Fruit fly (Drosophila melanogaster) whole organism, embryonic: ENCODE data around the gene Atx2.

Experiments used
- Atf6 ChIP-seq: fragments of 200-800 bp; sonication (Bioruptor generic); IDR thresholded peaks from 2 replicates; pipeline ENCODE4 v1.3.6; 2022; ENCODE audit warnings: missing biosample characterization, missing genetic modification characterization
- BEAF-32 ChIP-seq: fragments of 200-800 bp; sonication (Bioruptor generic); optimal IDR thresholded peaks from 3 replicates; lab custom pipeline; 2017; ENCODE audit warnings: missing biosample characterization, missing genetic modification characterization, mild to moderate bottlenecking, moderate library complexity, missing genetic modification reagents
- CG10274 ChIP-seq: fragments of 200-800 bp; sonication (Bioruptor generic); optimal IDR thresholded peaks from 3 replicates; lab custom pipeline; 2017; ENCODE audit warnings: missing biosample characterization, mild to moderate bottlenecking, missing genetic modification characterization
- CG11456 ChIP-seq: fragments of 200-800 bp; sonication (Bioruptor generic); IDR thresholded peaks from 3 replicates; pipeline ENCODE4 v1.3.6; 2022; ENCODE audit warnings: missing biosample characterization, missing genetic modification characterization
- CG12071 ChIP-seq: fragments of 200-800 bp; sonication (Bioruptor generic); optimal IDR thresholded peaks from 3 replicates; lab custom pipeline; 2018; ENCODE audit warnings: missing biosample characterization, mild to moderate bottlenecking, missing genetic modification characterization
- CG14050 ChIP-seq: fragments of 200-800 bp; sonication (Bioruptor generic); IDR thresholded peaks from 3 replicates; pipeline ENCODE4 v1.3.6; 2022; ENCODE audit warnings: missing biosample characterization, missing genetic modification characterization
- CG14667 ChIP-seq: fragments of 200-800 bp; sonication (Bioruptor generic); IDR thresholded peaks from 2 replicates; pipeline ENCODE4 v1.3.6; 2022; ENCODE audit warnings: missing biosample characterization, missing genetic modification characterization
- CG1603 ChIP-seq: fragments of 200-800 bp; sonication (Bioruptor generic); optimal IDR thresholded peaks from 2 replicates; lab custom pipeline; 2019; ENCODE audit warnings: missing biosample characterization, mild to moderate bottlenecking, missing genetic modification characterization, moderate library complexity
- CG17186 ChIP-seq: fragments of 200-800 bp; sonication (Bioruptor generic); optimal IDR thresholded peaks from 3 replicates; lab custom pipeline; 2017; ENCODE audit warnings: missing biosample characterization, missing genetic modification reagents, missing genetic modification characterization
- CG17612 ChIP-seq: fragments of 200-800 bp; sonication (Bioruptor generic); IDR thresholded peaks from 2 replicates; pipeline ENCODE4 v1.3.6; 2022; ENCODE audit warnings: missing biosample characterization, missing genetic modification characterization
- CG17802 ChIP-seq: fragments of 200-800 bp; sonication (Bioruptor generic); optimal IDR thresholded peaks from 2 replicates; lab custom pipeline; 2018; ENCODE audit warnings: missing biosample characterization, mild to moderate bottlenecking, missing genetic modification characterization, moderate library complexity
- CG18764 ChIP-seq: fragments of 200-800 bp; sonication (Bioruptor generic); optimal IDR thresholded peaks from 3 replicates; lab custom pipeline; 2016; ENCODE audit warnings: missing biosample characterization, missing genetic modification characterization
- CG2875 ChIP-seq: fragments of 200-800 bp; sonication (Bioruptor generic); optimal IDR thresholded peaks from 2 replicates; lab custom pipeline; 2017; ENCODE audit warnings: missing biosample characterization, mild to moderate bottlenecking, missing genetic modification characterization, missing genetic modification reagents
- CG31365 ChIP-seq: fragments of 200-800 bp; sonication (Bioruptor generic); optimal IDR thresholded peaks from 2 replicates; lab custom pipeline; 2018; ENCODE audit warnings: missing biosample characterization, mild to moderate bottlenecking, missing genetic modification characterization
- CG32767 ChIP-seq: fragments of 200-800 bp; sonication (Bioruptor generic); IDR thresholded peaks from 2 replicates; pipeline ENCODE4 v1.3.6; 2022; ENCODE audit warnings: missing biosample characterization, missing genetic modification characterization
- CG32772 ChIP-seq: fragments of 200-800 bp; sonication (Bioruptor generic); IDR thresholded peaks from 2 replicates; pipeline ENCODE4 v1.3.6; 2022; ENCODE audit warnings: missing biosample characterization, missing genetic modification characterization
- CG3281 ChIP-seq: fragments of 200-800 bp; sonication (Bioruptor generic); optimal IDR thresholded peaks from 3 replicates; lab custom pipeline; 2017; ENCODE audit warnings: missing biosample characterization, mild to moderate bottlenecking, missing genetic modification characterization
- CG3838 ChIP-seq: fragments of 200-800 bp; sonication (Bioruptor generic); optimal IDR thresholded peaks from 3 replicates; lab custom pipeline; 2016; ENCODE audit warnings: missing biosample characterization, missing genetic modification characterization
- CG4820 ChIP-seq: fragments of 200-800 bp; sonication (Bioruptor generic); optimal IDR thresholded peaks from 3 replicates; lab custom pipeline; 2016; ENCODE audit warnings: missing biosample characterization, missing genetic modification characterization
- CG5245 ChIP-seq: fragments of 200-800 bp; sonication (Bioruptor generic); optimal IDR thresholded peaks from 3 replicates; lab custom pipeline; 2016; ENCODE audit warnings: missing biosample characterization, missing genetic modification characterization
- CG5953 ChIP-seq: fragments of 200-800 bp; sonication (Bioruptor generic); IDR thresholded peaks from 2 replicates; pipeline ENCODE4 v1.3.6; 2022; ENCODE audit warnings: missing biosample characterization, missing genetic modification characterization
- CG7556 ChIP-seq: fragments of 200-800 bp; sonication (Bioruptor generic); optimal IDR thresholded peaks from 2 replicates; lab custom pipeline; 2017; ENCODE audit warnings: missing biosample characterization, mild to moderate bottlenecking, missing genetic modification characterization
- CG7745 ChIP-seq: fragments of 200-800 bp; sonication (Bioruptor generic); optimal IDR thresholded peaks from 2 replicates; lab custom pipeline; 2018; ENCODE audit warnings: missing biosample characterization, mild to moderate bottlenecking, missing genetic modification characterization, moderate library complexity
- CG7786 ChIP-seq: fragments of 200-800 bp; sonication (Bioruptor generic); optimal IDR thresholded peaks from 2 replicates; lab custom pipeline; 2016; ENCODE audit warnings: missing biosample characterization, missing genetic modification characterization
- CG9932 ChIP-seq: fragments of 200-800 bp; sonication (Bioruptor generic); IDR thresholded peaks from 2 replicates; pipeline ENCODE4 v1.3.6; 2022; ENCODE audit warnings: missing biosample characterization, missing genetic modification characterization
- Camta ChIP-seq: fragments of 200-800 bp; sonication (Bioruptor generic); optimal IDR thresholded peaks from 2 replicates; lab custom pipeline; 2016; ENCODE audit warnings: missing biosample characterization, missing genetic modification characterization
- D19A ChIP-seq: fragments of 200-800 bp; optimal IDR thresholded peaks from 3 replicates; lab custom pipeline; 2019; ENCODE audit warnings: missing biosample characterization, mild to moderate bottlenecking, missing genetic modification characterization, moderate library complexity
- Dp ChIP-seq: fragments of 200-800 bp; sonication (Bioruptor generic); optimal IDR thresholded peaks from 2 replicates; lab custom pipeline; 2018; ENCODE audit warnings: missing biosample characterization, mild to moderate bottlenecking, missing genetic modification characterization, moderate library complexity
- Elba2 ChIP-seq: fragments of 200-800 bp; sonication (Bioruptor generic); optimal IDR thresholded peaks from 3 replicates; lab custom pipeline; 2016; ENCODE audit warnings: missing biosample characterization, missing genetic modification characterization
- HLH4C ChIP-seq: fragments of 200-800 bp; sonication (Bioruptor generic); IDR thresholded peaks from 3 replicates; pipeline ENCODE4 v1.3.6; 2022; ENCODE audit warnings: missing biosample characterization, missing genetic modification characterization; ENCODE audit not compliant: partially characterized antibody
- Hsf ChIP-seq: fragments of 200-800 bp; sonication (Bioruptor generic); optimal IDR thresholded peaks from 3 replicates; lab custom pipeline; 2016; ENCODE audit warnings: missing biosample characterization, missing genetic modification characterization
- Oli ChIP-seq: fragments of 200-800 bp; sonication (Bioruptor generic); optimal IDR thresholded peaks from 2 replicates; lab custom pipeline; 2018; ENCODE audit warnings: missing biosample characterization, mild to moderate bottlenecking, missing genetic modification characterization, moderate library complexity
- Optix ChIP-seq: fragments of 200-800 bp; sonication (Bioruptor generic); IDR thresholded peaks from 3 replicates; pipeline ENCODE4 v1.3.6; 2022; ENCODE audit warnings: missing biosample characterization, missing genetic modification characterization
- Ravus ChIP-seq: fragments of 200-800 bp; sonication (Bioruptor generic); IDR thresholded peaks from 2 replicates; pipeline ENCODE4 v1.3.6; 2022; ENCODE audit warnings: missing biosample characterization, missing genetic modification characterization
- ara ChIP-seq: fragments of 200-800 bp; sonication (Bioruptor generic); IDR thresholded peaks from 2 replicates; pipeline ENCODE4 v1.3.6; 2022; ENCODE audit warnings: missing biosample characterization, missing genetic modification characterization
- bab2 ChIP-seq: fragments of 200-800 bp; sonication (Bioruptor generic); optimal IDR thresholded peaks from 2 replicates; lab custom pipeline; 2016; ENCODE audit warnings: missing biosample characterization, missing genetic modification characterization
- bigmax ChIP-seq: fragments of 200-800 bp; sonication (Bioruptor generic); optimal IDR thresholded peaks from 2 replicates; lab custom pipeline; 2018; ENCODE audit warnings: missing biosample characterization, mild to moderate bottlenecking, missing genetic modification characterization
- cg ChIP-seq: fragments of 200-800 bp; sonication (Bioruptor generic); optimal IDR thresholded peaks from 3 replicates; lab custom pipeline; 2019; ENCODE audit warnings: missing biosample characterization, mild to moderate bottlenecking, missing genetic modification characterization, moderate library complexity
- cwo ChIP-seq: fragments of 200-800 bp; sonication (Bioruptor generic); optimal IDR thresholded peaks from 3 replicates; lab custom pipeline; 2017; ENCODE audit warnings: missing biosample characterization, missing genetic modification characterization, mild to moderate bottlenecking, moderate library complexity, missing genetic modification reagents
- dan ChIP-seq: fragments of 200-800 bp; sonication (Bioruptor generic); IDR thresholded peaks from 2 replicates; pipeline ENCODE4 v1.3.6; 2022; ENCODE audit warnings: missing biosample characterization, missing genetic modification characterization
- esg ChIP-seq: fragments of 200-800 bp; sonication (Bioruptor generic); conservative IDR thresholded peaks from 2 replicates; pipeline ENCODE4 v1.3.6; 2022; ENCODE audit warnings: missing biosample characterization, missing genetic modification characterization
- fd96Cb ChIP-seq: fragments of 200-800 bp; sonication (Bioruptor generic); optimal IDR thresholded peaks from 2 replicates; lab custom pipeline; 2018; ENCODE audit warnings: missing biosample characterization, mild to moderate bottlenecking, missing genetic modification characterization, moderate library complexity
- her ChIP-seq: fragments of 200-800 bp; sonication (Bioruptor generic); optimal IDR thresholded peaks from 2 replicates; lab custom pipeline; 2016; ENCODE audit warnings: missing biosample characterization, missing genetic modification characterization
- insv ChIP-seq, 2 experiments: fragments of 200-800 bp; sonication (Bioruptor generic); optimal IDR thresholded peaks; 3 replicates each; lab custom pipeline; 2016 to 2018; ENCODE audit warnings: missing biosample characterization in 2 of 2, missing genetic modification characterization in 2 of 2
- kah ChIP-seq: fragments of 200-800 bp; sonication (Bioruptor generic); optimal IDR thresholded peaks from 2 replicates; lab custom pipeline; 2018; ENCODE audit warnings: missing biosample characterization, mild to moderate bottlenecking, missing genetic modification characterization
- lab ChIP-seq: fragments of 200-800 bp; sonication (Bioruptor generic); optimal IDR thresholded peaks from 3 replicates; lab custom pipeline; 2017; ENCODE audit warnings: missing biosample characterization, missing genetic modification characterization, mild to moderate bottlenecking, moderate library complexity, missing genetic modification reagents
- mirr ChIP-seq: fragments of 200-800 bp; sonication (Bioruptor generic); optimal IDR thresholded peaks from 3 replicates; lab custom pipeline; 2018; ENCODE audit warnings: missing biosample characterization, mild to moderate bottlenecking, missing genetic modification characterization
- sima ChIP-seq: fragments of 200-800 bp; sonication (Bioruptor generic); optimal IDR thresholded peaks from 2 replicates; lab custom pipeline; 2016; ENCODE audit warnings: missing biosample characterization, missing genetic modification characterization
- slou ChIP-seq: fragments of 200-800 bp; sonication (Bioruptor generic); optimal IDR thresholded peaks from 3 replicates; lab custom pipeline; 2016; ENCODE audit warnings: missing biosample characterization, missing genetic modification characterization
- stwl ChIP-seq: fragments of 200-800 bp; sonication (Bioruptor generic); optimal IDR thresholded peaks from 3 replicates; lab custom pipeline; 2018; ENCODE audit warnings: missing biosample characterization, mild to moderate bottlenecking, missing genetic modification characterization, moderate library complexity
- vnd ChIP-seq: fragments of 200-800 bp; sonication (Bioruptor generic); IDR thresholded peaks from 3 replicates; pipeline ENCODE4 v1.3.6; 2022; ENCODE audit warnings: missing biosample characterization, missing genetic modification characterization; ENCODE audit not compliant: partially characterized antibody
- zen ChIP-seq: fragments of 200-800 bp; sonication (Bioruptor generic); optimal IDR thresholded peaks from 3 replicates; lab custom pipeline; 2018; ENCODE audit warnings: missing biosample characterization, mild to moderate bottlenecking, missing genetic modification characterization, moderate library complexity

The Atx2 gene

dm6 chr3R:15367477-15367876 is 40.7 kb upstream of the Atx2 start, which contains the start of gene CG34404 (continued):
- TF ChIP-seq CG5245 (GFP tag; lab: Kevin White, UChicago) (no peak), CG9932 (no peak), dan (GFP tag; lab: Robert Waterston, UW) (no peak), CG11456 (GFP tag; lab: Robert Waterston, UW) (no peak), Oli (tag; lab: Kevin White, UChicago) (no peak), Camta (GFP tag; lab: Kevin White, UChicago) (no peak), CG18764 (GFP tag; lab: Kevin White, UChicago) (no peak), Dp (peak; percentile 85), CG17186 (GFP tag; lab: Kevin White, UChicago) (no peak), CG7745 (tag; lab: Kevin White, UChicago) (no peak), CG7556 (GFP tag; lab: Kevin White, UChicago) (no peak), bab2 (GFP tag; lab: Kevin White, UChicago) (no peak), cg (GFP tag; lab: Kevin White, UChicago) (peak; percentile 54), mirr (GFP tag; lab: Kevin White, UChicago) (no peak), CG4820 (GFP tag; lab: Kevin White, UChicago) (no peak), CG1603 (tag; lab: Kevin White, UChicago) (peak; percentile 59), CG12071 (no peak), stwl (tag; lab: Kevin White, UChicago) (peak; percentile 45), D19A (tag; lab: Kevin White, UChicago) (no peak), CG10274 (GFP tag; lab: Kevin White, UChicago) (no peak), CG32772 (no peak), her (GFP tag; lab: Kevin White, UChicago) (peak; percentile 4), Hsf (GFP tag; lab: Kevin White, UChicago) (no peak), vnd (GFP tag; lab: Robert Waterston, UW) (no peak), CG5953 (no peak), CG2875 (GFP tag; lab: Kevin White, UChicago) (no peak), CG31365 (tag; lab: Kevin White, UChicago) (no peak), Elba2 (GFP tag; lab: Kevin White, UChicago) (peak; percentile 31), Ravus (GFP tag; lab: Robert Waterston, UW) (no peak), CG14050 (GFP tag; lab: Robert Waterston, UW) (no peak), CG32767 (GFP tag; lab: Robert Waterston, UW) (peak; percentile 75), insv (GFP tag; optimal IDR thresholded peaks at IDR 0.05; lab: Kevin White, UChicago) (peak; percentile 61 to 96), zen (tag; lab: Kevin White, UChicago) (no peak), BEAF-32 (GFP tag; lab: Kevin White, UChicago) (peak; percentile 38), Atf6 (GFP tag; lab: Robert Waterston, UW) (no peak), CG3838 (GFP tag; lab: Kevin White, UChicago) (no peak), CG7786 (GFP tag; lab: Kevin White, UChicago) (no peak), cwo (GFP tag; lab: Kevin White, UChicago) (no peak), CG17802 (tag; lab: Kevin White, UChicago) (no peak), CG3281 (GFP tag; lab: Kevin White, UChicago) (no peak), esg (no peak), bigmax (GFP tag; lab: Kevin White, UChicago) (no peak), HLH4C (peak; percentile 42; the same call in 1 of the 3 replicates), fd96Cb (tag; lab: Kevin White, UChicago) (no peak), lab (GFP tag; lab: Kevin White, UChicago) (no peak), kah (GFP tag; lab: Kevin White, UChicago) (no peak), slou (no peak), CG14667 (GFP tag; lab: Robert Waterston, UW) (no peak), Optix (no peak), ara (GFP tag; lab: Robert Waterston, UW) (no peak), CG17612 (GFP tag; lab: Robert Waterston, UW) (no peak), sima (GFP tag; lab: Kevin White, UChicago) (no peak)
